Worm (Caenorhabditis elegans) whole organism, L1 larva: ENCODE measurements around the gene T25E4.2.

Experiments
- C16A3.4 ChIP-seq: fragments of 150-350 bp; optimal IDR thresholded peaks from 2 replicates; lab custom pipeline; 2014; ENCODE audit warnings: missing biosample characterization, missing genetic modification characterization
- F16B12.6 ChIP-seq: fragments of 150-350 bp; optimal IDR thresholded peaks from 2 replicates; lab custom pipeline; 2014; ENCODE audit warnings: missing biosample characterization, missing genetic modification characterization
- Y116A8C.19 ChIP-seq: sonication (generic microtip); optimal IDR thresholded peaks from 2 replicates; lab custom pipeline; 2016; ENCODE audit warnings: missing compliant biosample characterization, missing genetic modification characterization, borderline replicate concordance
- alr-1 ChIP-seq: fragments of 200-800 bp; sonication (Bioruptor generic); optimal IDR thresholded peaks from 2 replicates; lab custom pipeline; 2018; ENCODE audit warnings: borderline replicate concordance, mild to moderate bottlenecking, missing genetic modification characterization, missing compliant biosample characterization
- ama-1 ChIP-seq: fragments of 150-350 bp; optimal IDR thresholded peaks from 2 replicates; lab custom pipeline; 2014
- blmp-1 ChIP-seq: fragments of 150-350 bp; optimal IDR thresholded peaks from 2 replicates; lab custom pipeline; 2014; ENCODE audit warnings: missing biosample characterization, missing genetic modification characterization
- ceh-8 ChIP-seq: fragments of 200-800 bp; sonication (Bioruptor generic); optimal IDR thresholded peaks from 2 replicates; lab custom pipeline; 2018; ENCODE audit warnings: mild to moderate bottlenecking, missing genetic modification characterization, moderate library complexity, missing compliant biosample characterization
- ceh-82 ChIP-seq, 3 experiments: fragments of 150-350 bp in 1 of 3; sonication (generic microtip) in 2 of 3; optimal IDR thresholded peaks; 2 replicates each; lab custom pipeline; 2014 to 2017; ENCODE audit warnings: missing biosample characterization in 3 of 3, missing genetic modification characterization in 3 of 3
- dpl-1 ChIP-seq, 3 experiments: fragments of 150-350 bp in 2 of 3; sonication (generic microtip) in 1 of 3; optimal IDR thresholded peaks; 2 replicates each; lab custom pipeline; 2014 to 2017; ENCODE audit warnings: missing biosample characterization in 3 of 3, missing genetic modification characterization in 3 of 3, missing genetic modification reagents in 3 of 3
- efl-1 ChIP-seq, 4 experiments: fragments of 150-350 bp; optimal IDR thresholded peaks in 3 of 4; peaks in 1 of 4; 1 replicate in 1 of 4; 2 replicates in 3 of 4; lab custom pipeline; 2014; ENCODE audit warnings: missing biosample characterization in 2 of 4, missing genetic modification characterization in 2 of 4, missing genetic modification reagents in 2 of 4
- egl-13 ChIP-seq: sonication (generic microtip); optimal IDR thresholded peaks from 2 replicates; lab custom pipeline; 2016; ENCODE audit warnings: missing genotype, missing genetic modification reagents, missing genetic modification characterization, missing compliant biosample characterization
- elt-2 ChIP-seq: sonication (generic microtip); optimal IDR thresholded peaks from 2 replicates; lab custom pipeline; 2016; ENCODE audit warnings: missing genetic modification characterization, mild to moderate bottlenecking, inconsistent platforms, missing compliant biosample characterization, missing genetic modification reagents
- elt-3 ChIP-seq, 6 experiments: fragments of 150-350 bp in 1 of 6; sonication (generic microtip); optimal IDR thresholded peaks; 2 replicates each; lab custom pipeline; 2017 to 2018; ENCODE audit warnings: missing biosample characterization in 6 of 6, missing genetic modification characterization in 6 of 6, inconsistent platforms in 1 of 6
- ets-5 ChIP-seq: fragments of 200-800 bp; sonication (Bioruptor generic); IDR thresholded peaks from 2 replicates; pipeline ENCODE4 v1.3.6; 2022; ENCODE audit warnings: missing genetic modification characterization, missing compliant biosample characterization
- fkh-10 ChIP-seq: sonication (generic microtip); optimal IDR thresholded peaks from 2 replicates; lab custom pipeline; 2017; ENCODE audit warnings: missing biosample characterization, missing genetic modification reagents, missing genetic modification characterization
- fkh-8 ChIP-seq: sonication (generic microtip); optimal IDR thresholded peaks from 2 replicates; lab custom pipeline; 2016; ENCODE audit warnings: mild to moderate bottlenecking, missing genetic modification characterization, missing compliant biosample characterization
- grh-1 ChIP-seq: fragments of 200-800 bp; sonication (Bioruptor generic); IDR thresholded peaks from 2 replicates; pipeline ENCODE4 v1.3.6; 2022; ENCODE audit warnings: missing genetic modification reagents, missing genetic modification characterization, missing compliant biosample characterization
- hlh-4 ChIP-seq: sonication (generic microtip); optimal IDR thresholded peaks from 2 replicates; lab custom pipeline; 2016; ENCODE audit warnings: mild to moderate bottlenecking, missing genetic modification characterization, missing compliant biosample characterization
- hpl-2 ChIP-seq: fragments of 150-350 bp; optimal IDR thresholded peaks from 2 replicates; lab custom pipeline; 2014; ENCODE audit warnings: missing biosample characterization, missing genetic modification reagents, missing genetic modification characterization
- irx-1 ChIP-seq: sonication (generic microtip); optimal IDR thresholded peaks from 2 replicates; lab custom pipeline; 2016; ENCODE audit warnings: missing genetic modification characterization, missing compliant biosample characterization
- isw-1 ChIP-seq: fragments of 200-800 bp; sonication (Bioruptor generic); IDR thresholded peaks from 2 replicates; pipeline ENCODE4 v1.3.6; 2022; ENCODE audit warnings: missing genetic modification characterization, missing compliant biosample characterization
- jun-1 ChIP-seq: fragments of 150-350 bp; optimal IDR thresholded peaks from 2 replicates; lab custom pipeline; 2014; ENCODE audit warnings: missing biosample characterization, missing genetic modification reagents, missing genetic modification characterization
- lin-13 ChIP-seq: fragments of 150-350 bp; optimal IDR thresholded peaks from 2 replicates; lab custom pipeline; 2014; ENCODE audit warnings: missing biosample characterization, missing genetic modification reagents, missing genetic modification characterization
- lin-14 ChIP-seq: fragments of 200-800 bp; sonication (Bioruptor generic); optimal IDR thresholded peaks from 2 replicates; lab custom pipeline; 2018; ENCODE audit warnings: mild to moderate bottlenecking, missing genetic modification characterization, moderate library complexity, missing compliant biosample characterization
- lin-35 ChIP-seq, 2 experiments: fragments of 150-350 bp; optimal IDR thresholded peaks; 2 replicates each; lab custom pipeline; 2014; ENCODE audit warnings: missing biosample characterization in 2 of 2, missing genetic modification characterization in 2 of 2, missing genetic modification reagents in 2 of 2
- lin-39 ChIP-seq: fragments of 150-350 bp; optimal IDR thresholded peaks from 2 replicates; lab custom pipeline; 2014; ENCODE audit warnings: missing biosample characterization, missing genetic modification reagents, missing genetic modification characterization
- lsy-2 ChIP-seq, 2 experiments: fragments of 150-350 bp; optimal IDR thresholded peaks; 2 replicates each; lab custom pipeline; 2014; ENCODE audit warnings: missing biosample characterization in 2 of 2, missing genetic modification characterization in 2 of 2
- mab-9 ChIP-seq: fragments of 200-800 bp; sonication (Bioruptor generic); IDR thresholded peaks from 2 replicates; pipeline ENCODE4 v1.3.6; 2022; ENCODE audit warnings: missing genetic modification reagents, missing genetic modification characterization, missing compliant biosample characterization
- nhr-11 ChIP-seq: fragments of 150-350 bp; optimal IDR thresholded peaks from 2 replicates; lab custom pipeline; 2014; ENCODE audit warnings: missing biosample characterization, missing genetic modification characterization
- nhr-12 ChIP-seq: sonication (generic microtip); optimal IDR thresholded peaks from 2 replicates; lab custom pipeline; 2017; ENCODE audit warnings: missing biosample characterization, missing genetic modification characterization
- nhr-19 ChIP-seq: fragments of 200-800 bp; sonication (Bioruptor generic); conservative IDR thresholded peaks from 2 replicates; pipeline ENCODE4 v1.3.6; 2022; ENCODE audit warnings: missing genetic modification characterization, missing compliant biosample characterization
- nhr-20 ChIP-seq: sonication (generic microtip); optimal IDR thresholded peaks from 2 replicates; lab custom pipeline; 2016; ENCODE audit warnings: mild to moderate bottlenecking, missing genetic modification characterization, missing compliant biosample characterization
- nhr-47 ChIP-seq: sonication (generic microtip); optimal IDR thresholded peaks from 2 replicates; lab custom pipeline; 2016; ENCODE audit warnings: mild to moderate bottlenecking, missing genetic modification characterization, moderate library complexity, missing compliant biosample characterization
- nhr-71 ChIP-seq: sonication (generic microtip); optimal IDR thresholded peaks from 2 replicates; lab custom pipeline; 2016; ENCODE audit warnings: mild to moderate bottlenecking, missing genetic modification characterization, moderate library complexity, missing compliant biosample characterization
- nhr-84 ChIP-seq: sonication (generic microtip); optimal IDR thresholded peaks from 2 replicates; lab custom pipeline; 2017; ENCODE audit warnings: missing biosample characterization, missing genetic modification characterization
- nhr-85 ChIP-seq: sonication (generic microtip); peaks from one replicate; lab custom pipeline; 2016; ENCODE audit warnings: missing genetic modification characterization, inconsistent platforms, missing compliant biosample characterization
- nhr-90 ChIP-seq: sonication (generic microtip); optimal IDR thresholded peaks from 2 replicates; lab custom pipeline; 2016; ENCODE audit warnings: mild to moderate bottlenecking, missing genetic modification characterization, missing compliant biosample characterization; ENCODE audit not compliant: poor library complexity
- pax-3 ChIP-seq: fragments of 200-800 bp; sonication (Bioruptor generic); optimal IDR thresholded peaks from 2 replicates; lab custom pipeline; 2018; ENCODE audit warnings: mild to moderate bottlenecking, missing genetic modification characterization, moderate library complexity, missing compliant biosample characterization
- skn-1 ChIP-seq: fragments of 150-350 bp; optimal IDR thresholded peaks from 2 replicates; lab custom pipeline; 2014; ENCODE audit warnings: missing biosample characterization, missing genetic modification characterization
- snpc-4 ChIP-seq: fragments of 150-350 bp; optimal IDR thresholded peaks from 2 replicates; lab custom pipeline; 2014; ENCODE audit warnings: missing biosample characterization, missing genetic modification characterization
- snu-23 ChIP-seq: sonication (generic microtip); optimal IDR thresholded peaks from 2 replicates; lab custom pipeline; 2016; ENCODE audit warnings: missing genetic modification characterization, missing compliant biosample characterization
- sox-4 ChIP-seq: sonication (generic microtip); optimal IDR thresholded peaks from 2 replicates; lab custom pipeline; 2016; ENCODE audit warnings: missing genetic modification characterization, missing compliant biosample characterization
- swsn-7 ChIP-seq: sonication (generic microtip); optimal IDR thresholded peaks from 2 replicates; lab custom pipeline; 2016; ENCODE audit warnings: missing genetic modification characterization, missing compliant biosample characterization
- tbx-2 ChIP-seq: sonication (generic microtip); optimal IDR thresholded peaks from 2 replicates; lab custom pipeline; 2016; ENCODE audit warnings: missing genetic modification characterization, missing compliant biosample characterization
- tlp-1 ChIP-seq: fragments of 150-350 bp; optimal IDR thresholded peaks from 2 replicates; lab custom pipeline; 2014; ENCODE audit warnings: missing biosample characterization, missing genetic modification characterization
- unc-30 ChIP-seq: sonication (generic microtip); optimal IDR thresholded peaks from 2 replicates; lab custom pipeline; 2017; ENCODE audit warnings: missing biosample characterization, missing genetic modification characterization
- unc-86 ChIP-seq: sonication (generic microtip); optimal IDR thresholded peaks from 2 replicates; lab custom pipeline; 2016; ENCODE audit warnings: missing genetic modification characterization, missing compliant biosample characterization
- unc-98 ChIP-seq: fragments of 200-800 bp; sonication (Bioruptor generic); IDR thresholded peaks from 2 replicates; pipeline ENCODE4 v1.3.6; 2022; ENCODE audit warnings: missing genetic modification characterization, missing compliant biosample characterization
- zag-1 ChIP-seq: fragments of 150-350 bp; optimal IDR thresholded peaks from 2 replicates; lab custom pipeline; 2014; ENCODE audit warnings: missing biosample characterization, missing genetic modification characterization
- zip-4 ChIP-seq: fragments of 200-800 bp; sonication (Bioruptor generic); optimal IDR thresholded peaks from 2 replicates; lab custom pipeline; 2018; ENCODE audit warnings: mild to moderate bottlenecking, missing genetic modification characterization, moderate library complexity, missing compliant biosample characterization
- ztf-4 ChIP-seq: fragments of 150-350 bp; optimal IDR thresholded peaks from 2 replicates; lab custom pipeline; 2014; ENCODE audit warnings: missing biosample characterization, missing genetic modification characterization

Gene T25E4.2

DNA sequence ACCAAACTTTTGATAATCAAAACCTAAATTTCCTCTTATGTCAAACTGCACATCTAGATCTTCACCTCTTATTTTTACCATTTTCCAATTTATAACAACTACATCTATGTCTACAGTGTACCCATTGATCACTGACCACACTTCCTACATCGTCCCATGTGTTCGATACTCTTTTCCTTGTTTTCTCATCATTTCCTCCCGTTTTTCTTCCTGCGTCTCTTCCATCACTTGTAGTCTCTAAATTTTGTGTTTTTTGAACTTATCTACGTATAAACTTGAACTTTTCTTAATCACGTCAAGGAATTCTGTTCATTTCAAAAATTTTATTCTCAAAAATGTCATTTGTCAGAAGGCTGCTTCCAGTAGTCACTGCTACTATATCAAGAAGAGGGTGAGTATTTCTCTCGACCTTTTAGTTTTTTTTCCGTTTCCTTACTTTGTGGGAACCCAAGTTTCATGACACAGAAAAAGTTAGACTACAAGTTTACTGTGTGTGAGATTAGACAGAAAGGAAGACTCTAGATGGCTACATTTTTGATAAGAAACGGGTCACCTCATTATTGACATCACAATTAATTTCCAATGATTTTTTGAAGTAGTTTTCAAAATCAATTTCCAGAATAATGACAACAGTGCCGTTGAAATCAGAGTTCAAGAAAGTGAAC lies 10.0 kb downstream of the T25E4.2 start:
- no peak for TF ChIP-seq fkh-10 (GFP tag; lab: Kevin White, UChicago)
- TF ChIP-seq egl-13 (tag; lab: Kevin White, UChicago): no peak
- TF ChIP-seq ceh-8 (GFP tag; lab: Kevin White, UChicago): no peak
- no peak for TF ChIP-seq nhr-11
- peak; percentile 63 for TF ChIP-seq nhr-90 (tag; lab: Kevin White, UChicago)
- no peak for TF ChIP-seq snpc-4
- no peak for TF ChIP-seq efl-1 (optimal IDR thresholded peaks at IDR 0.05; lab: Kevin White, UChicago)
- TF ChIP-seq efl-1 (GFP tag; optimal IDR thresholded peaks at IDR 0.05 in 1 of 2; lab: Kevin White, UChicago): peak in 1 of 2 experiments; percentile 85
- TF ChIP-seq sox-4: no peak
- TF ChIP-seq zag-1: no peak
- TF ChIP-seq pax-3: no peak
- peak in 2 of 6 experiments; percentile 25 to 78 for TF ChIP-seq elt-3 (tag; optimal IDR thresholded peaks at IDR 0.05; lab: Kevin White, UChicago)
- TF ChIP-seq Y116A8C.19 (tag; lab: Kevin White, UChicago): no peak
- TF ChIP-seq snu-23 (GFP tag; lab: Kevin White, UChicago): peak; percentile 81
- TF ChIP-seq fkh-8 (tag; lab: Kevin White, UChicago): no peak
- peak; percentile 82 for TF ChIP-seq nhr-20
- TF ChIP-seq lin-39: no peak
- TF ChIP-seq nhr-47 (tag; lab: Kevin White, UChicago): peak; percentile 45
- TF ChIP-seq unc-86 (tag; lab: Kevin White, UChicago): no peak
- no peak for TF ChIP-seq hlh-4 (tag; lab: Kevin White, UChicago)
- TF ChIP-seq lsy-2 (tag; optimal IDR thresholded peaks at IDR 0.05; lab: Kevin White, UChicago): peak in 1 of 2 experiments; percentile 40
- no peak for TF ChIP-seq isw-1 (GFP tag; lab: Robert Waterston, UW)
- no peak for TF ChIP-seq tlp-1 (tag; lab: Kevin White, UChicago)
- TF ChIP-seq F16B12.6 (tag; lab: Kevin White, UChicago): no peak
- TF ChIP-seq ets-5: no peak
- peak; percentile 88 for TF ChIP-seq nhr-71 (tag; lab: Kevin White, UChicago)
- peak; percentile 57 for TF ChIP-seq elt-2 (tag; lab: Kevin White, UChicago)
- peak; percentile 82 for TF ChIP-seq skn-1 (tag; lab: Kevin White, UChicago)
- TF ChIP-seq irx-1: no peak
- peak; percentile 70 for TF ChIP-seq lin-14 (GFP tag; lab: Kevin White, UChicago)
- TF ChIP-seq unc-30: no peak
- no peak for TF ChIP-seq ama-1 (lab: Kevin White, UChicago)
- TF ChIP-seq grh-1 (GFP tag; lab: Robert Waterston, UW): peak; percentile 34; the same call in 1 of the 2 replicates
- TF ChIP-seq zip-4 (GFP tag; lab: Kevin White, UChicago): no peak
- TF ChIP-seq nhr-12: no peak
- TF ChIP-seq nhr-19 (GFP tag; lab: Robert Waterston, UW): peak; percentile 43
- TF ChIP-seq C16A3.4 (tag; lab: Kevin White, UChicago): no peak
- TF ChIP-seq lin-13 (GFP tag; lab: Kevin White, UChicago): peak; percentile 30
- peak; percentile 93 for TF ChIP-seq nhr-85 (tag; lab: Kevin White, UChicago)
- peak; percentile 13 for TF ChIP-seq blmp-1 (tag; lab: Kevin White, UChicago)
- TF ChIP-seq ceh-82 (tag; optimal IDR thresholded peaks at IDR 0.05; lab: Kevin White, UChicago): no peak
- no peak for TF ChIP-seq alr-1 (tag; lab: Kevin White, UChicago)
- TF ChIP-seq lin-35 (GFP tag; optimal IDR thresholded peaks at IDR 0.05; lab: Kevin White, UChicago): peak in 1 of 2 experiments; percentile 60
- TF ChIP-seq ztf-4 (tag; lab: Kevin White, UChicago): peak; percentile 58
- no peak for TF ChIP-seq dpl-1 (GFP tag; optimal IDR thresholded peaks at IDR 0.05; lab: Kevin White, UChicago)
- TF ChIP-seq unc-98 (GFP tag; lab: Robert Waterston, UW): no peak
- no peak for TF ChIP-seq jun-1 (tag; lab: Kevin White, UChicago)
- TF ChIP-seq nhr-84 (tag; lab: Kevin White, UChicago): no peak
- no peak for TF ChIP-seq mab-9 (GFP tag; lab: Robert Waterston, UW)
- TF ChIP-seq hpl-2: no peak
- TF ChIP-seq tbx-2 (tag; lab: Kevin White, UChicago): peak; percentile 53
- peak; percentile 10 for TF ChIP-seq swsn-7 (tag; lab: Kevin White, UChicago)
